Fruit fly (Drosophila melanogaster) whole organism, embryonic: Measurements from ENCODE around the gene SecS.

ENCODE experiments used
- Ada2b ChIP-seq: fragments of 200-800 bp; sonication (Bioruptor generic); IDR thresholded peaks from 2 replicates; pipeline ENCODE4 v1.3.6; 2022; ENCODE audit warnings: missing biosample characterization, missing genetic modification characterization
- Atf-2 ChIP-seq: fragments of 200-800 bp; sonication (Bioruptor generic); optimal IDR thresholded peaks from 2 replicates; lab custom pipeline; 2016; ENCODE audit warnings: missing biosample characterization, missing genetic modification characterization
- BEAF-32 ChIP-seq: fragments of 200-800 bp; sonication (Bioruptor generic); optimal IDR thresholded peaks from 3 replicates; lab custom pipeline; 2017; ENCODE audit warnings: missing biosample characterization, missing genetic modification characterization, mild to moderate bottlenecking, moderate library complexity, missing genetic modification reagents
- CG13624 ChIP-seq: fragments of 200-800 bp; sonication (Bioruptor generic); optimal IDR thresholded peaks from 2 replicates; lab custom pipeline; 2016; ENCODE audit warnings: missing biosample characterization, missing genetic modification characterization
- CG14710 ChIP-seq: fragments of 200-800 bp; sonication (Bioruptor generic); optimal IDR thresholded peaks from 3 replicates; lab custom pipeline; 2019; ENCODE audit warnings: missing biosample characterization, mild to moderate bottlenecking, missing genetic modification characterization, moderate library complexity
- CG14860 ChIP-seq: fragments of 200-800 bp; sonication (Bioruptor generic); IDR thresholded peaks from 3 replicates; pipeline ENCODE4 v1.3.6; 2022; ENCODE audit warnings: missing biosample characterization, missing genetic modification characterization; ENCODE audit not compliant: partially characterized antibody
- CG17612 ChIP-seq: fragments of 200-800 bp; sonication (Bioruptor generic); IDR thresholded peaks from 2 replicates; pipeline ENCODE4 v1.3.6; 2022; ENCODE audit warnings: missing biosample characterization, missing genetic modification characterization
- CG3163 ChIP-seq: fragments of 200-800 bp; sonication (Bioruptor generic); optimal IDR thresholded peaks from 3 replicates; lab custom pipeline; 2016; ENCODE audit warnings: missing biosample characterization, missing genetic modification characterization
- CG33213 ChIP-seq: fragments of 200-800 bp; sonication (Bioruptor generic); optimal IDR thresholded peaks from 3 replicates; lab custom pipeline; 2016; ENCODE audit warnings: missing biosample characterization, missing genetic modification characterization
- CG4617 ChIP-seq: fragments of 200-800 bp; sonication (Bioruptor generic); optimal IDR thresholded peaks from 3 replicates; lab custom pipeline; 2016; ENCODE audit warnings: missing biosample characterization, missing genetic modification characterization, borderline replicate concordance
- CG7372 ChIP-seq: fragments of 200-800 bp; sonication (Bioruptor generic); IDR thresholded peaks from 2 replicates; pipeline ENCODE4 v1.3.6; 2022; ENCODE audit warnings: missing biosample characterization, missing genetic modification characterization
- CG7928 ChIP-seq: fragments of 200-800 bp; sonication (Bioruptor generic); optimal IDR thresholded peaks from 2 replicates; lab custom pipeline; 2017; ENCODE audit warnings: missing biosample characterization, mild to moderate bottlenecking, missing genetic modification characterization
- CG8359 ChIP-seq: fragments of 200-800 bp; sonication (Bioruptor generic); optimal IDR thresholded peaks from 2 replicates; lab custom pipeline; 2017; ENCODE audit warnings: missing biosample characterization, mild to moderate bottlenecking, missing genetic modification characterization, borderline replicate concordance
- CG9797 ChIP-seq: fragments of 200-800 bp; sonication (Bioruptor generic); optimal IDR thresholded peaks from 3 replicates; lab custom pipeline; 2018; ENCODE audit warnings: missing biosample characterization, mild to moderate bottlenecking, missing genetic modification characterization
- CHES-1-like ChIP-seq: fragments of 200-800 bp; sonication (Bioruptor generic); optimal IDR thresholded peaks from 2 replicates; lab custom pipeline; 2016; ENCODE audit warnings: missing biosample characterization, missing genetic modification characterization
- Chrac-16 ChIP-seq: fragments of 200-800 bp; sonication (Bioruptor generic); optimal IDR thresholded peaks from 3 replicates; lab custom pipeline; 2016; ENCODE audit warnings: missing biosample characterization, missing genetic modification characterization
- D ChIP-seq, 2 experiments: fragments of 200-800 bp in 1 of 2; fragments of >200 bp in 1 of 2; sonication (Bioruptor generic) in 1 of 2; optimal IDR thresholded peaks; 2 replicates in 1 of 2; 3 replicates in 1 of 2; lab custom pipeline; 2017; ENCODE audit warnings: mild to moderate bottlenecking in 1 of 2, missing biosample characterization in 1 of 2, missing genetic modification characterization in 1 of 2, missing genetic modification reagents in 1 of 2
- Dll ChIP-seq: fragments of 200-800 bp; sonication (Bioruptor generic); IDR thresholded peaks from 4 replicates; pipeline ENCODE4 v1.3.6; 2022; ENCODE audit warnings: missing biosample characterization, missing genetic modification characterization; ENCODE audit not compliant: partially characterized antibody
- Dp ChIP-seq: fragments of 200-800 bp; sonication (Bioruptor generic); optimal IDR thresholded peaks from 2 replicates; lab custom pipeline; 2018; ENCODE audit warnings: missing biosample characterization, mild to moderate bottlenecking, missing genetic modification characterization, moderate library complexity
- Hsf ChIP-seq: fragments of 200-800 bp; sonication (Bioruptor generic); optimal IDR thresholded peaks from 3 replicates; lab custom pipeline; 2016; ENCODE audit warnings: missing biosample characterization, missing genetic modification characterization
- Med ChIP-seq: fragments of 200-800 bp; sonication (Bioruptor generic); peaks from one replicate; lab custom pipeline; 2016; ENCODE audit warnings: missing biosample characterization, missing genetic modification characterization, mild to moderate bottlenecking, inconsistent platforms, moderate library complexity
- Myb ChIP-seq: fragments of 200-800 bp; sonication (Bioruptor generic); optimal IDR thresholded peaks from 2 replicates; lab custom pipeline; 2016; ENCODE audit warnings: missing biosample characterization, missing genetic modification characterization
- NC2β ChIP-seq: fragments of 200-800 bp; sonication (Bioruptor generic); optimal IDR thresholded peaks from 2 replicates; lab custom pipeline; 2016; ENCODE audit warnings: missing biosample characterization, missing genetic modification characterization
- Optix ChIP-seq: fragments of 200-800 bp; sonication (Bioruptor generic); IDR thresholded peaks from 3 replicates; pipeline ENCODE4 v1.3.6; 2022; ENCODE audit warnings: missing biosample characterization, missing genetic modification characterization
- Rfx ChIP-seq: fragments of 200-800 bp; sonication (Bioruptor generic); IDR thresholded peaks from 2 replicates; pipeline ENCODE4 v1.3.6; 2022; ENCODE audit warnings: missing biosample characterization, missing genetic modification characterization
- ara ChIP-seq: fragments of 200-800 bp; sonication (Bioruptor generic); IDR thresholded peaks from 2 replicates; pipeline ENCODE4 v1.3.6; 2022; ENCODE audit warnings: missing biosample characterization, missing genetic modification characterization
- az2 ChIP-seq: fragments of 200-800 bp; sonication (Bioruptor generic); optimal IDR thresholded peaks from 3 replicates; lab custom pipeline; 2016; ENCODE audit warnings: missing biosample characterization, missing genetic modification characterization
- crol ChIP-seq: fragments of 200-800 bp; sonication (Bioruptor generic); IDR thresholded peaks from 2 replicates; pipeline ENCODE4 v1.3.6; 2022; ENCODE audit warnings: missing biosample characterization, missing genetic modification characterization
- cwo ChIP-seq: fragments of 200-800 bp; sonication (Bioruptor generic); optimal IDR thresholded peaks from 3 replicates; lab custom pipeline; 2017; ENCODE audit warnings: missing biosample characterization, missing genetic modification characterization, mild to moderate bottlenecking, moderate library complexity, missing genetic modification reagents
- dimm ChIP-seq: fragments of 200-800 bp; sonication (Bioruptor generic); IDR thresholded peaks from 2 replicates; pipeline ENCODE4 v1.3.6; 2022; ENCODE audit warnings: missing biosample characterization, missing genetic modification characterization
- dmrt99B ChIP-seq: fragments of 200-800 bp; sonication (Bioruptor generic); optimal IDR thresholded peaks from 2 replicates; lab custom pipeline; 2018; ENCODE audit warnings: missing biosample characterization, mild to moderate bottlenecking, missing genetic modification characterization, moderate library complexity
- exex ChIP-seq: fragments of 200-800 bp; sonication (Bioruptor generic); optimal IDR thresholded peaks from 4 replicates; lab custom pipeline; 2018; ENCODE audit warnings: missing biosample characterization, mild to moderate bottlenecking, missing genetic modification characterization, moderate library complexity
- gfzf ChIP-seq: fragments of 200-800 bp; sonication (Bioruptor generic); optimal IDR thresholded peaks from 2 replicates; lab custom pipeline; 2016; ENCODE audit warnings: missing biosample characterization, mild to moderate bottlenecking, missing genetic modification characterization, moderate library complexity
- her ChIP-seq: fragments of 200-800 bp; sonication (Bioruptor generic); optimal IDR thresholded peaks from 2 replicates; lab custom pipeline; 2016; ENCODE audit warnings: missing biosample characterization, missing genetic modification characterization
- insv ChIP-seq, 2 experiments: fragments of 200-800 bp; sonication (Bioruptor generic); optimal IDR thresholded peaks; 3 replicates each; lab custom pipeline; 2016 to 2018; ENCODE audit warnings: missing biosample characterization in 2 of 2, missing genetic modification characterization in 2 of 2
- inv ChIP-seq: fragments of 200-800 bp; sonication (Bioruptor generic); IDR thresholded peaks from 2 replicates; pipeline ENCODE4 v1.3.6; 2022; ENCODE audit warnings: missing biosample characterization, missing genetic modification characterization; ENCODE audit not compliant: partially characterized antibody
- kni ChIP-seq: fragments of 200-800 bp; sonication (Bioruptor generic); optimal IDR thresholded peaks from 3 replicates; lab custom pipeline; 2017; ENCODE audit warnings: mild to moderate bottlenecking, missing biosample characterization, missing genetic modification reagents, missing genetic modification characterization
- lov ChIP-seq, 2 experiments: fragments of 200-800 bp in 1 of 2; fragments of >200 bp in 1 of 2; sonication (Bioruptor generic) in 1 of 2; IDR thresholded peaks in 1 of 2; optimal IDR thresholded peaks in 1 of 2; 2 replicates in 1 of 2; 3 replicates in 1 of 2; pipeline versions ENCODE4 v1.3.6 to Lab custom; 2017 to 2022; ENCODE audit warnings: missing biosample characterization in 1 of 2, missing genetic modification characterization in 1 of 2
- onecut ChIP-seq: fragments of 200-800 bp; sonication (Bioruptor generic); IDR thresholded peaks from 2 replicates; pipeline ENCODE4 v1.3.6; 2022; ENCODE audit warnings: missing biosample characterization, missing genetic modification characterization
- pan ChIP-seq, 4 experiments: fragments of >200 bp in 3 of 4; fragments of 200-800 bp in 1 of 4; sonication (Bioruptor generic) in 1 of 4; optimal IDR thresholded peaks in 3 of 4; IDR thresholded peaks in 1 of 4; 2 replicates each; pipeline versions ENCODE4 v1.3.6 to Lab custom; 2017 to 2022; ENCODE audit warnings: missing biosample characterization in 2 of 4, missing genetic modification characterization in 2 of 4, mixed read lengths in 1 of 4
- pnt ChIP-seq: fragments of 200-800 bp; sonication (Bioruptor generic); optimal IDR thresholded peaks from 3 replicates; lab custom pipeline; 2016; ENCODE audit warnings: missing biosample characterization, missing genetic modification characterization
- ranshi ChIP-seq: fragments of 200-800 bp; sonication (Bioruptor generic); IDR thresholded peaks from 2 replicates; pipeline ENCODE4 v1.3.6; 2022; ENCODE audit warnings: missing biosample characterization, missing genetic modification characterization
- run ChIP-seq: fragments of 200-800 bp; sonication (Bioruptor generic); optimal IDR thresholded peaks from 3 replicates; lab custom pipeline; 2018; ENCODE audit warnings: missing biosample characterization, mild to moderate bottlenecking, missing genetic modification characterization
- sc ChIP-seq, 3 experiments: fragments of >200 bp in 2 of 3; fragments of 200-800 bp in 1 of 3; sonication (Bioruptor generic) in 1 of 3; optimal IDR thresholded peaks; 2 replicates in 2 of 3; 3 replicates in 1 of 3; lab custom pipeline; 2017; ENCODE audit warnings: mild to moderate bottlenecking in 1 of 3, missing biosample characterization in 1 of 3, missing genetic modification characterization in 1 of 3, missing genetic modification reagents in 1 of 3
- sens ChIP-seq: fragments of 200-800 bp; sonication (Bioruptor generic); peaks from one replicate; lab custom pipeline; 2016; ENCODE audit warnings: missing biosample characterization, missing genetic modification characterization
- sens-2 ChIP-seq: fragments of 200-800 bp; sonication (Bioruptor generic); IDR thresholded peaks from 2 replicates; pipeline ENCODE4 v1.3.6; 2022; ENCODE audit warnings: missing biosample characterization, missing genetic modification characterization
- stc ChIP-seq: fragments of 200-800 bp; sonication (Bioruptor generic); IDR thresholded peaks from 2 replicates; pipeline ENCODE4 v1.3.6; 2022; ENCODE audit warnings: missing biosample characterization, missing genetic modification characterization

The SecS gene

dm6 chr3R:5587863-5588519, 13.2 kb upstream of the SecS start, which contains the start of gene CG2926 (continued):
- TF ChIP-seq CG13624 (GFP tag; lab: Kevin White, UChicago) (peak; percentile 40), lov (optimal IDR thresholded peaks at IDR 0.05; lab: Kevin White, UChicago) (no peak), lov (GFP tag; IDR thresholded peaks at IDR 0.05; lab: Robert Waterston, UW) (0 out of 3 replicates have a peak, but pooled peaks have one; percentile 5), CG3163 (peak; percentile 31), sc (optimal IDR thresholded peaks at IDR 0.05; lab: Kevin White, UChicago) (no peak), sc (GFP tag; optimal IDR thresholded peaks at IDR 0.05; lab: Kevin White, UChicago) (no peak), Dll (GFP tag; lab: Robert Waterston, UW) (peak; percentile 82), CG9797 (peak; percentile 31), exex (tag; lab: Kevin White, UChicago) (no peak), ara (GFP tag; lab: Robert Waterston, UW) (no peak), sens-2 (GFP tag; lab: Robert Waterston, UW) (no peak), CG7928 (peak; percentile 6), dmrt99B (tag; lab: Kevin White, UChicago) (no peak), sens (GFP tag; lab: Kevin White, UChicago) (no peak), CG7372 (GFP tag; lab: Robert Waterston, UW) (peak; percentile 25; the same call in 1 of the 2 replicates), pnt (peak; percentile 33), NC2β (GFP tag; lab: Kevin White, UChicago) (peak; percentile 34), Optix (GFP tag; lab: Robert Waterston, UW) (0 out of 3 replicates have a peak, but pooled peaks have one; percentile 20), Myb (GFP tag; lab: Kevin White, UChicago) (peak; percentile 55), az2 (GFP tag; lab: Kevin White, UChicago) (no peak), Dp (GFP tag; lab: Kevin White, UChicago) (peak; percentile 64), CG14860 (GFP tag; lab: Robert Waterston, UW) (peak; percentile 85), CHES-1-like (GFP tag; lab: Kevin White, UChicago) (peak; percentile 29), Rfx (GFP tag; lab: Robert Waterston, UW) (peak; percentile 78), inv (peak; percentile 84), dimm (GFP tag; lab: Robert Waterston, UW) (no peak), BEAF-32 (GFP tag; lab: Kevin White, UChicago) (peak; percentile 87), CG33213 (GFP tag; lab: Kevin White, UChicago) (peak; percentile 40), run (tag; lab: Kevin White, UChicago) (no peak), stc (GFP tag; lab: Robert Waterston, UW) (0 out of 2 replicates have a peak, but pooled peaks have one; percentile 9), CG8359 (GFP tag; lab: Kevin White, UChicago) (no peak), gfzf (peak; percentile 26), D (optimal IDR thresholded peaks at IDR 0.05; lab: Kevin White, UChicago) (no peak), D (GFP tag; optimal IDR thresholded peaks at IDR 0.05; lab: Kevin White, UChicago) (no peak), cwo (GFP tag; lab: Kevin White, UChicago) (no peak), CG17612 (GFP tag; lab: Robert Waterston, UW) (no peak), Med (GFP tag; lab: Kevin White, UChicago) (peak; percentile 92), pan (optimal IDR thresholded peaks at IDR 0.05; lab: Kevin White, UChicago) (no peak), pan (GFP tag; optimal IDR thresholded peaks at IDR 0.05 in 1 of 2, IDR thresholded peaks at IDR 0.05 in 1 of 2) (peak in 1 of 2 experiments; percentile 16), onecut (GFP tag; lab: Robert Waterston, UW) (peak; percentile 47), Atf-2 (GFP tag; lab: Kevin White, UChicago) (peak; percentile 19), CG4617 (GFP tag; lab: Kevin White, UChicago) (peak; percentile 79), her (GFP tag; lab: Kevin White, UChicago) (peak; percentile 55), crol (GFP tag; lab: Robert Waterston, UW) (0 out of 2 replicates have a peak, but pooled peaks have one; percentile 15), ranshi (GFP tag; lab: Robert Waterston, UW) (no peak), Ada2b (GFP tag; lab: Robert Waterston, UW) (0 out of 2 replicates have a peak, but pooled peaks have one; percentile 5), kni (GFP tag; lab: Kevin White, UChicago) (no peak), insv (GFP tag; optimal IDR thresholded peaks at IDR 0.05; lab: Kevin White, UChicago) (peak in 1 of 2 experiments; percentile 48), Hsf (GFP tag; lab: Kevin White, UChicago) (peak; percentile 47), CG14710 (tag; lab: Kevin White, UChicago) (peak; percentile 68), Chrac-16 (GFP tag; lab: Kevin White, UChicago) (no peak)
